Fruit fly (Drosophila melanogaster) whole organism, embryonic: ENCODE results near the gene psh.
A peak's percentile ranks its signal among the peaks of the same experiment; 100 is the strongest.

Experiments used
- CG10366 ChIP-seq: fragments of 200-800 bp; sonication (Bioruptor generic); IDR thresholded peaks from 2 replicates; pipeline ENCODE4 v1.3.6; 2022; ENCODE audit warnings: missing biosample characterization, missing genetic modification characterization
- CG10543 ChIP-seq: fragments of 200-800 bp; sonication (Bioruptor generic); optimal IDR thresholded peaks from 3 replicates; lab custom pipeline; 2017; ENCODE audit warnings: missing biosample characterization, mild to moderate bottlenecking, missing genetic modification characterization, moderate library complexity
- CG11247 ChIP-seq: fragments of 200-800 bp; sonication (Bioruptor generic); IDR thresholded peaks from 2 replicates; pipeline ENCODE4 v1.3.6; 2022; ENCODE audit warnings: missing biosample characterization, missing genetic modification characterization
- CG1233 ChIP-seq: fragments of 200-800 bp; sonication (Bioruptor generic); optimal IDR thresholded peaks from 4 replicates; lab custom pipeline; 2018; ENCODE audit warnings: missing biosample characterization, mild to moderate bottlenecking, missing genetic modification characterization
- CG14441 ChIP-seq: fragments of 200-800 bp; sonication (Bioruptor generic); IDR thresholded peaks from 2 replicates; pipeline ENCODE4 v1.3.6; 2022; ENCODE audit warnings: missing biosample characterization, missing genetic modification characterization
- CG15011 ChIP-seq: fragments of 200-800 bp; sonication (Bioruptor generic); optimal IDR thresholded peaks from 3 replicates; lab custom pipeline; 2018; ENCODE audit warnings: missing biosample characterization, mild to moderate bottlenecking, missing genetic modification characterization
- CG15514 ChIP-seq: fragments of 200-800 bp; sonication (Bioruptor generic); optimal IDR thresholded peaks from 3 replicates; lab custom pipeline; 2017; ENCODE audit warnings: missing biosample characterization, missing genetic modification characterization, mild to moderate bottlenecking, moderate library complexity, missing genetic modification reagents
- CG17568 ChIP-seq: fragments of 200-800 bp; sonication (Bioruptor generic); optimal IDR thresholded peaks from 2 replicates; lab custom pipeline; 2018; ENCODE audit warnings: missing biosample characterization, mild to moderate bottlenecking, missing genetic modification characterization, moderate library complexity
- CG17802 ChIP-seq: fragments of 200-800 bp; sonication (Bioruptor generic); optimal IDR thresholded peaks from 2 replicates; lab custom pipeline; 2018; ENCODE audit warnings: missing biosample characterization, mild to moderate bottlenecking, missing genetic modification characterization, moderate library complexity
- CG3065 ChIP-seq: fragments of 200-800 bp; sonication (Bioruptor generic); optimal IDR thresholded peaks from 2 replicates; lab custom pipeline; 2016; ENCODE audit warnings: missing biosample characterization, missing genetic modification characterization
- CG3847 ChIP-seq: fragments of 200-800 bp; sonication (Bioruptor generic); IDR thresholded peaks from 2 replicates; pipeline ENCODE4 v1.3.6; 2022; ENCODE audit warnings: missing biosample characterization, missing genetic modification characterization
- CG4617 ChIP-seq: fragments of 200-800 bp; sonication (Bioruptor generic); optimal IDR thresholded peaks from 3 replicates; lab custom pipeline; 2016; ENCODE audit warnings: missing biosample characterization, missing genetic modification characterization, borderline replicate concordance
- CG4707 ChIP-seq: fragments of 200-800 bp; sonication (Bioruptor generic); optimal IDR thresholded peaks from 2 replicates; lab custom pipeline; 2018; ENCODE audit warnings: missing biosample characterization, mild to moderate bottlenecking, missing genetic modification characterization, moderate library complexity
- CG5180 ChIP-seq: fragments of 200-800 bp; sonication (Bioruptor generic); optimal IDR thresholded peaks from 3 replicates; lab custom pipeline; 2017; ENCODE audit warnings: missing biosample characterization, missing genetic modification characterization, mild to moderate bottlenecking, moderate library complexity, missing genetic modification reagents
- CG6254 ChIP-seq: fragments of 200-800 bp; sonication (Bioruptor generic); optimal IDR thresholded peaks from 3 replicates; lab custom pipeline; 2017; ENCODE audit warnings: mild to moderate bottlenecking, missing biosample characterization, missing genetic modification reagents, missing genetic modification characterization
- CG6272 ChIP-seq: fragments of 200-800 bp; sonication (Bioruptor generic); IDR thresholded peaks from 2 replicates; pipeline ENCODE4 v1.3.6; 2022; ENCODE audit warnings: missing biosample characterization, missing genetic modification characterization
- CG7963 ChIP-seq: fragments of 200-800 bp; sonication (Bioruptor generic); IDR thresholded peaks from 3 replicates; pipeline ENCODE4 v1.3.6; 2022; ENCODE audit warnings: missing biosample characterization, missing genetic modification characterization; ENCODE audit not compliant: partially characterized antibody
- D19A ChIP-seq: fragments of 200-800 bp; optimal IDR thresholded peaks from 3 replicates; lab custom pipeline; 2019; ENCODE audit warnings: missing biosample characterization, mild to moderate bottlenecking, missing genetic modification characterization, moderate library complexity
- Deaf1 ChIP-seq: fragments of 200-800 bp; optimal IDR thresholded peaks from 3 replicates; lab custom pipeline; 2019; ENCODE audit warnings: missing biosample characterization, mild to moderate bottlenecking, missing genetic modification characterization, moderate library complexity
- Doc2 ChIP-seq: fragments of 200-800 bp; sonication (Bioruptor generic); IDR thresholded peaks from 2 replicates; pipeline ENCODE4 v1.3.6; 2022; ENCODE audit warnings: missing biosample characterization, missing genetic modification characterization
- Drgx ChIP-seq: fragments of 200-800 bp; sonication (Bioruptor generic); IDR thresholded peaks from 2 replicates; pipeline ENCODE4 v1.3.6; 2022; ENCODE audit warnings: missing biosample characterization, missing genetic modification characterization
- Max ChIP-seq: fragments of 200-800 bp; sonication (Bioruptor generic); optimal IDR thresholded peaks from 2 replicates; lab custom pipeline; 2016; ENCODE audit warnings: missing biosample characterization, mild to moderate bottlenecking, missing genetic modification characterization
- Mrtf ChIP-seq: fragments of 200-800 bp; sonication (Bioruptor generic); IDR thresholded peaks from 3 replicates; pipeline ENCODE4 v1.3.6; 2022; ENCODE audit warnings: missing biosample characterization, missing genetic modification characterization
- Nf-YB ChIP-seq: fragments of 200-800 bp; sonication (Bioruptor generic); optimal IDR thresholded peaks from 3 replicates; lab custom pipeline; 2019; ENCODE audit warnings: missing biosample characterization, mild to moderate bottlenecking, missing genetic modification characterization, moderate library complexity
- Six4 ChIP-seq: fragments of 200-800 bp; sonication (Bioruptor generic); optimal IDR thresholded peaks from 2 replicates; lab custom pipeline; 2016; ENCODE audit warnings: missing biosample characterization, missing genetic modification characterization
- Xrp1 ChIP-seq: fragments of 200-800 bp; sonication (Bioruptor generic); IDR thresholded peaks from 2 replicates; pipeline ENCODE4 v1.3.6; 2022; ENCODE audit warnings: missing biosample characterization, missing genetic modification characterization
- ap ChIP-seq: fragments of 200-800 bp; sonication (Bioruptor generic); IDR thresholded peaks from 2 replicates; pipeline ENCODE4 v1.3.6; 2022; ENCODE audit warnings: missing biosample characterization, missing genetic modification characterization
- bsh ChIP-seq, 2 experiments: fragments of 200-800 bp; sonication (Bioruptor generic); optimal IDR thresholded peaks; 2 replicates each; lab custom pipeline; 2017 to 2018; ENCODE audit warnings: mild to moderate bottlenecking in 2 of 2, missing biosample characterization in 2 of 2, missing genetic modification characterization in 2 of 2, moderate library complexity in 1 of 2
- caup ChIP-seq: fragments of 200-800 bp; sonication (Bioruptor generic); optimal IDR thresholded peaks from 3 replicates; lab custom pipeline; 2017; ENCODE audit warnings: missing biosample characterization, mild to moderate bottlenecking, missing genetic modification characterization, moderate library complexity; ENCODE audit not compliant: severe bottlenecking
- chm ChIP-seq: fragments of 200-800 bp; sonication (Bioruptor generic); IDR thresholded peaks from 2 replicates; pipeline ENCODE4 v1.3.6; 2022; ENCODE audit warnings: missing biosample characterization, missing genetic modification characterization
- ci ChIP-seq: fragments of 200-800 bp; sonication (Bioruptor generic); IDR thresholded peaks from 3 replicates; pipeline ENCODE4 v1.3.6; 2022; ENCODE audit warnings: missing biosample characterization, missing genetic modification characterization
- crol ChIP-seq: fragments of 200-800 bp; sonication (Bioruptor generic); IDR thresholded peaks from 2 replicates; pipeline ENCODE4 v1.3.6; 2022; ENCODE audit warnings: missing biosample characterization, missing genetic modification characterization
- dan ChIP-seq: fragments of 200-800 bp; sonication (Bioruptor generic); IDR thresholded peaks from 2 replicates; pipeline ENCODE4 v1.3.6; 2022; ENCODE audit warnings: missing biosample characterization, missing genetic modification characterization
- ems ChIP-seq: fragments of 200-800 bp; sonication (Bioruptor generic); optimal IDR thresholded peaks from 3 replicates; lab custom pipeline; 2016; ENCODE audit warnings: missing biosample characterization, missing genetic modification characterization
- ftz-f1 ChIP-seq: fragments of 200-800 bp; sonication (Bioruptor generic); optimal IDR thresholded peaks from 2 replicates; lab custom pipeline; 2016; ENCODE audit warnings: missing biosample characterization, missing genetic modification characterization
- gsb-n ChIP-seq: fragments of 200-800 bp; sonication (Bioruptor generic); optimal IDR thresholded peaks from 3 replicates; lab custom pipeline; 2018; ENCODE audit warnings: missing biosample characterization, mild to moderate bottlenecking, missing genetic modification characterization
- kah ChIP-seq: fragments of 200-800 bp; sonication (Bioruptor generic); optimal IDR thresholded peaks from 2 replicates; lab custom pipeline; 2018; ENCODE audit warnings: missing biosample characterization, mild to moderate bottlenecking, missing genetic modification characterization
- kay ChIP-seq: fragments of 200-800 bp; sonication (Bioruptor generic); optimal IDR thresholded peaks from 2 replicates; lab custom pipeline; 2016; ENCODE audit warnings: missing biosample characterization, missing genetic modification characterization
- lab ChIP-seq: fragments of 200-800 bp; sonication (Bioruptor generic); optimal IDR thresholded peaks from 3 replicates; lab custom pipeline; 2017; ENCODE audit warnings: missing biosample characterization, missing genetic modification characterization, mild to moderate bottlenecking, moderate library complexity, missing genetic modification reagents
- lov ChIP-seq, 2 experiments: fragments of 200-800 bp in 1 of 2; fragments of >200 bp in 1 of 2; sonication (Bioruptor generic) in 1 of 2; IDR thresholded peaks in 1 of 2; optimal IDR thresholded peaks in 1 of 2; 2 replicates in 1 of 2; 3 replicates in 1 of 2; pipeline versions ENCODE4 v1.3.6 to Lab custom; 2017 to 2022; ENCODE audit warnings: missing biosample characterization in 1 of 2, missing genetic modification characterization in 1 of 2
- oc ChIP-seq: fragments of 200-800 bp; sonication (Bioruptor generic); optimal IDR thresholded peaks from 2 replicates; lab custom pipeline; 2018; ENCODE audit warnings: missing biosample characterization, mild to moderate bottlenecking, missing genetic modification characterization, moderate library complexity
- pb ChIP-seq: fragments of 200-800 bp; sonication (Bioruptor generic); optimal IDR thresholded peaks from 3 replicates; lab custom pipeline; 2016; ENCODE audit warnings: missing biosample characterization, missing genetic modification characterization
- pho ChIP-seq: fragments of 200-800 bp; sonication (Bioruptor generic); optimal IDR thresholded peaks from 2 replicates; lab custom pipeline; 2016; ENCODE audit warnings: missing biosample characterization, missing genetic modification characterization
- psq ChIP-seq: fragments of 200-800 bp; sonication (Bioruptor generic); optimal IDR thresholded peaks from 2 replicates; lab custom pipeline; 2017; ENCODE audit warnings: missing biosample characterization, missing genetic modification characterization
- ro ChIP-seq: fragments of 200-800 bp; sonication (Bioruptor generic); IDR thresholded peaks from 2 replicates; pipeline ENCODE4 v1.3.6; 2022; ENCODE audit warnings: missing biosample characterization, missing genetic modification characterization
- schlank ChIP-seq: fragments of 200-800 bp; sonication (Bioruptor generic); optimal IDR thresholded peaks from 2 replicates; lab custom pipeline; 2018; ENCODE audit warnings: missing biosample characterization, mild to moderate bottlenecking, missing genetic modification characterization
- sim ChIP-seq: fragments of 200-800 bp; sonication (Bioruptor generic); IDR thresholded peaks from 2 replicates; pipeline ENCODE4 v1.3.6; 2022; ENCODE audit warnings: missing biosample characterization, missing genetic modification characterization
- twi ChIP-seq: fragments of 200-800 bp; optimal IDR thresholded peaks from 2 replicates; lab custom pipeline; 2019; ENCODE audit warnings: missing biosample characterization, mild to moderate bottlenecking, missing genetic modification characterization, moderate library complexity

The psh gene

DNA sequence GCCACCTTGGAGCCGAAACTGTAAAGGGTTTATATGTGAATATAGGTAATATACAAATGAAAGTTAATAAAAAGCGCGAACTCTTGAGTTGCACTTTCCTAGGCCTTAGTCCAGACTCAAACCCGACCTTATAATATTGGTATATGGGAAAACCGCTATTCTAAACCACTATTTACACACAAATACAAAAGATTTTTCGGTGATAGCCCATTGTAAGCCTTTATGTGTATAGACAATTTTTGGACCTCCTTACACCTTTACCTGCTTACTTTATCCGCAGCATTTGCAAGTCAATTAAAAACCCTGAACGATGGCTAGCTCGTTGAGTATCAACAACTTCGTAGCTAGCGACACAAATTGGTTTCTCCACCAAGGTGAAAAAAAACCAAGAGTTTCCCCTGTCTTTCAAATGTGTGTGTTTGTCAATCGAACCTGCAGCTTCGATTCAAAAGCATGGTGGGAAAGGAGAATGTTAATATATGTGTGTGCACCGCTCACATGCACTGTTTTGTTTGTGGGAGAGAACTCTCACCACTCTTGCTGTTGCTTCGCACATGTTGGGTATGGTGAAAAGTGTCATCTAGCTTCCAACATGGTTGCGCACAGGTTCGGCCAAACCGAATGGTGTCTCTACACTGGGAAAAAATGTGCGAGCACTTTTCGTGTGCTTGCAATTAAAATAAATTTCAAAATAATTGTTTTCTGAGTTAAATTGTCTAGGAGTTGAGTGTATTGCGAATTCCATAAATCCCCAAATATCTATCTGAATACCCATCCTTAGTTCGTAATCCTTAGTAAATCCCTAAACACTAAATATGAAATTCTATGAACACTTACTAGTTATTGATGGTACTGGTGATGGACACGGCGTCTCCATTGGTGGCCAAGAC lies 20.2 kb upstream of the psh start (continued):
- TF ChIP-seq CG15514 (GFP tag; lab: Kevin White, UChicago) (peak; percentile 74), chm (GFP tag; lab: Robert Waterston, UW) (peak; percentile 89), CG15011 (no peak), lab (peak; percentile 87), kah (GFP tag; lab: Kevin White, UChicago) (peak; percentile 1), gsb-n (tag; lab: Kevin White, UChicago) (peak; percentile 49), CG10543 (GFP tag; lab: Kevin White, UChicago) (no peak), CG17802 (tag; lab: Kevin White, UChicago) (peak; percentile 43), Doc2 (GFP tag; lab: Robert Waterston, UW) (no peak), CG4617 (peak; percentile 41), twi (tag; lab: Kevin White, UChicago) (no peak), crol (0 out of 2 replicates have a peak, but pooled peaks have one; percentile 29), ap (GFP tag; lab: Robert Waterston, UW) (peak; percentile 76), dan (no peak), ci (GFP tag; lab: Robert Waterston, UW) (peak; percentile 96), CG4707 (peak; percentile 48), sim (GFP tag; lab: Robert Waterston, UW) (peak; percentile 55), Deaf1 (tag; lab: Kevin White, UChicago) (peak; percentile 36), ftz-f1 (GFP tag; lab: Kevin White, UChicago) (no peak), schlank (no peak), ro (GFP tag; lab: Robert Waterston, UW) (peak; percentile 52; the same call in 1 of the 2 replicates), CG17568 (GFP tag; lab: Kevin White, UChicago) (peak; percentile 31), pb (peak; percentile 70), CG1233 (GFP tag; lab: Kevin White, UChicago) (peak; percentile 67), oc (tag; lab: Kevin White, UChicago) (peak; percentile 5), CG6254 (GFP tag; lab: Kevin White, UChicago) (peak; percentile 84), CG5180 (GFP tag; lab: Kevin White, UChicago) (peak; percentile 99), ems (peak; percentile 76), CG7963 (GFP tag; lab: Robert Waterston, UW) (no peak), Six4 (GFP tag; lab: Kevin White, UChicago) (peak; percentile 79), lov (optimal IDR thresholded peaks at IDR 0.05; lab: Kevin White, UChicago) (no peak), lov (GFP tag; IDR thresholded peaks at IDR 0.05; lab: Robert Waterston, UW) (peak; percentile 87), pho (peak; percentile 47), kay (GFP tag; lab: Kevin White, UChicago) (peak; percentile 70), CG11247 (GFP tag; lab: Robert Waterston, UW) (peak; percentile 70), Xrp1 (GFP tag; lab: Robert Waterston, UW) (peak; percentile 91), Max (GFP tag; lab: Kevin White, UChicago) (peak; percentile 61), Nf-YB (GFP tag; lab: Kevin White, UChicago) (peak; percentile 39), Mrtf (peak; percentile 74), CG10366 (peak; percentile 74), bsh (GFP tag; optimal IDR thresholded peaks at IDR 0.05; lab: Kevin White, UChicago) (peak; percentile 38 to 81), CG14441 (GFP tag; lab: Robert Waterston, UW) (peak; percentile 84), psq (peak; percentile 14), CG6272 (GFP tag; lab: Robert Waterston, UW) (no peak), caup (GFP tag; lab: Kevin White, UChicago) (peak; percentile 74), Drgx (GFP tag; lab: Robert Waterston, UW) (peak; percentile 83), D19A (peak; percentile 63), CG3065 (peak; percentile 2), CG3847 (GFP tag; lab: Robert Waterston, UW) (peak; percentile 46; the same call in 1 of the 2 replicates)
